Worm (Caenorhabditis elegans) whole organism, mixed stage, embryonic: ENCODE results near the gene F37C12.21.

ENCODE experiments used
- M03D4.4 ChIP-seq: sonication (generic microtip); optimal IDR thresholded peaks from 2 replicates; lab custom pipeline; 2017; ENCODE audit warnings: mild to moderate bottlenecking, missing genetic modification characterization, missing compliant biosample characterization
- bed-3 ChIP-seq: fragments of 200-800 bp; sonication (Bioruptor generic); optimal IDR thresholded peaks from 3 replicates; lab custom pipeline; 2018; ENCODE audit warnings: mild to moderate bottlenecking, missing genetic modification characterization, moderate library complexity, missing compliant biosample characterization
- blmp-1 ChIP-seq: fragments of 150-350 bp; optimal IDR thresholded peaks from 2 replicates; lab custom pipeline; 2014; ENCODE audit warnings: missing biosample characterization, missing genetic modification characterization
- ceh-39 ChIP-seq: fragments of 150-350 bp; optimal IDR thresholded peaks from 2 replicates; lab custom pipeline; 2014; ENCODE audit warnings: missing biosample characterization, missing genetic modification characterization
- ceh-43 ChIP-seq: fragments of 200-800 bp; sonication (Bioruptor generic); optimal IDR thresholded peaks from 2 replicates; lab custom pipeline; 2018; ENCODE audit warnings: mild to moderate bottlenecking, missing genetic modification characterization, moderate library complexity, missing compliant biosample characterization
- ceh-83 ChIP-seq: fragments of 200-800 bp; sonication (Bioruptor generic); optimal IDR thresholded peaks from 2 replicates; lab custom pipeline; 2018; ENCODE audit warnings: mild to moderate bottlenecking, missing genetic modification characterization, missing compliant biosample characterization
- ces-1 ChIP-seq: fragments of 150-350 bp; optimal IDR thresholded peaks from 2 replicates; lab custom pipeline; 2014; ENCODE audit warnings: missing biosample characterization, missing genetic modification reagents, missing genetic modification characterization
- cnd-1 ChIP-seq: fragments of 200-800 bp; sonication (Bioruptor generic); optimal IDR thresholded peaks from 2 replicates; lab custom pipeline; 2018; ENCODE audit warnings: mild to moderate bottlenecking, missing genetic modification characterization, missing compliant biosample characterization
- drap-1 ChIP-seq: fragments of 200-800 bp; sonication (Bioruptor generic); optimal IDR thresholded peaks from 3 replicates; lab custom pipeline; 2018; ENCODE audit warnings: mild to moderate bottlenecking, missing genetic modification characterization, missing compliant biosample characterization
- elt-1 ChIP-seq: sonication (generic microtip); optimal IDR thresholded peaks from 2 replicates; lab custom pipeline; 2017; ENCODE audit warnings: missing genetic modification characterization, mild to moderate bottlenecking, missing compliant biosample characterization, antibody characterized with exemption, moderate library complexity, borderline replicate concordance; ENCODE audit not compliant: insufficient read depth
- elt-3 ChIP-seq: fragments of 150-350 bp; optimal IDR thresholded peaks from 2 replicates; lab custom pipeline; 2014; ENCODE audit warnings: missing biosample characterization, missing genetic modification characterization
- flh-1 ChIP-seq: fragments of 200-800 bp; sonication (Bioruptor generic); optimal IDR thresholded peaks from 2 replicates; lab custom pipeline; 2018; ENCODE audit warnings: mild to moderate bottlenecking, missing genetic modification characterization, moderate library complexity, missing compliant biosample characterization
- ham-2 ChIP-seq: fragments of 200-800 bp; sonication (Bioruptor generic); optimal IDR thresholded peaks from 2 replicates; lab custom pipeline; 2018; ENCODE audit warnings: mild to moderate bottlenecking, missing genetic modification characterization, missing compliant biosample characterization
- lin-13 ChIP-seq: fragments of 150-350 bp; optimal IDR thresholded peaks from 2 replicates; lab custom pipeline; 2014; ENCODE audit warnings: missing biosample characterization, missing genetic modification characterization
- lin-32 ChIP-seq: fragments of 200-800 bp; sonication (Bioruptor generic); optimal IDR thresholded peaks from 2 replicates; lab custom pipeline; 2018; ENCODE audit warnings: mild to moderate bottlenecking, missing genetic modification characterization, missing compliant biosample characterization
- lsy-2 ChIP-seq: fragments of 150-350 bp; optimal IDR thresholded peaks from 2 replicates; lab custom pipeline; 2014; ENCODE audit warnings: missing biosample characterization, missing genetic modification characterization
- mab-5 ChIP-seq: fragments of 150-350 bp; optimal IDR thresholded peaks from 2 replicates; lab custom pipeline; 2014; ENCODE audit warnings: missing biosample characterization, missing genetic modification characterization
- mep-1 ChIP-seq: fragments of 150-350 bp; optimal IDR thresholded peaks from 2 replicates; lab custom pipeline; 2017; ENCODE audit warnings: missing biosample characterization, missing genetic modification reagents, missing genetic modification characterization, inconsistent platforms
- mls-2 ChIP-seq: sonication (generic microtip); optimal IDR thresholded peaks from 2 replicates; lab custom pipeline; 2016; ENCODE audit warnings: mild to moderate bottlenecking, missing genetic modification characterization, moderate library complexity, missing compliant biosample characterization
- nhr-12 ChIP-seq: fragments of 150-350 bp; optimal IDR thresholded peaks from 2 replicates; lab custom pipeline; 2014; ENCODE audit warnings: missing biosample characterization, missing genetic modification characterization
- nhr-237 ChIP-seq: fragments of 150-350 bp; optimal IDR thresholded peaks from 2 replicates; lab custom pipeline; 2014; ENCODE audit warnings: missing biosample characterization, missing genetic modification characterization
- nhr-28 ChIP-seq: fragments of 150-350 bp; optimal IDR thresholded peaks from 2 replicates; lab custom pipeline; 2014; ENCODE audit warnings: missing biosample characterization, missing genetic modification characterization
- nhr-76 ChIP-seq: sonication (generic microtip); optimal IDR thresholded peaks from 2 replicates; lab custom pipeline; 2017; ENCODE audit warnings: missing biosample characterization, missing genetic modification characterization
- pha-4 ChIP-seq: fragments of 150-350 bp; optimal IDR thresholded peaks from 2 replicates; lab custom pipeline; 2018; ENCODE audit warnings: missing biosample characterization, missing genetic modification reagents, missing genetic modification characterization
- sem-2 ChIP-seq: fragments of 200-800 bp; sonication (Bioruptor generic); optimal IDR thresholded peaks from 2 replicates; lab custom pipeline; 2018; ENCODE audit warnings: mild to moderate bottlenecking, missing genetic modification characterization, missing compliant biosample characterization
- snpc-4 ChIP-seq: fragments of 150-350 bp; optimal IDR thresholded peaks from 2 replicates; lab custom pipeline; 2014; ENCODE audit warnings: missing biosample characterization, missing genetic modification characterization
- sptf-1 ChIP-seq: sonication (generic microtip); optimal IDR thresholded peaks from 2 replicates; lab custom pipeline; 2017; ENCODE audit warnings: mild to moderate bottlenecking, missing genetic modification characterization, moderate library complexity, missing compliant biosample characterization
- tbx-8 ChIP-seq: fragments of 200-800 bp; sonication (Bioruptor generic); optimal IDR thresholded peaks from 2 replicates; lab custom pipeline; 2018; ENCODE audit warnings: mild to moderate bottlenecking, missing genetic modification characterization, moderate library complexity, missing compliant biosample characterization
- unc-120 ChIP-seq: sonication (generic microtip); optimal IDR thresholded peaks from 2 replicates; lab custom pipeline; 2017; ENCODE audit warnings: missing genetic modification characterization, missing compliant biosample characterization; ENCODE audit not compliant: poor library complexity, severe bottlenecking
- unc-39 ChIP-seq: fragments of 150-350 bp; optimal IDR thresholded peaks from 2 replicates; lab custom pipeline; 2014; ENCODE audit warnings: missing biosample characterization, missing genetic modification characterization
- unc-62 ChIP-seq: fragments of 150-350 bp; optimal IDR thresholded peaks from 2 replicates; lab custom pipeline; 2014; ENCODE audit warnings: missing biosample characterization, missing genetic modification reagents, missing genetic modification characterization
- zip-8 ChIP-seq: fragments of 150-350 bp; optimal IDR thresholded peaks from 2 replicates; lab custom pipeline; 2014; ENCODE audit warnings: missing biosample characterization, missing genetic modification characterization
- ztf-11 ChIP-seq: fragments of 150-350 bp; optimal IDR thresholded peaks from 2 replicates; lab custom pipeline; 2014; ENCODE audit warnings: missing biosample characterization, missing genetic modification characterization

F37C12.21 gene

ce11 chrIII:7184022-7184421 is 4.1 kb upstream of the F37C12.21 start, which contains the start of gene yju-2:
yju-2 (plus strand) TSS chrIII:7184336.
- peak; percentile 47 for TF ChIP-seq nhr-237
- TF ChIP-seq mab-5 (tag; lab: Kevin White, UChicago) = no peak
- peak; percentile 24 for TF ChIP-seq ceh-39
- TF ChIP-seq ces-1 (GFP tag; lab: Kevin White, UChicago) = peak; percentile 69
- peak; percentile 4 for TF ChIP-seq sptf-1 (tag; lab: Kevin White, UChicago)
- TF ChIP-seq pha-4 (tag; lab: Kevin White, UChicago) = peak; percentile 82
- no peak for TF ChIP-seq nhr-28 (tag; lab: Kevin White, UChicago)
- no peak for TF ChIP-seq unc-39 (tag; lab: Kevin White, UChicago)
- TF ChIP-seq cnd-1 (tag; lab: Kevin White, UChicago) = no peak
- TF ChIP-seq lsy-2 (tag; lab: Kevin White, UChicago) = peak; percentile 70
- TF ChIP-seq nhr-12 (tag; lab: Kevin White, UChicago) = no peak
- no peak for TF ChIP-seq snpc-4
- TF ChIP-seq tbx-8 = no peak
- no peak for TF ChIP-seq sem-2
- TF ChIP-seq elt-1 (tag; lab: Kevin White, UChicago) = no peak
- no peak for TF ChIP-seq flh-1 (GFP tag; lab: Kevin White, UChicago)
- no peak for TF ChIP-seq drap-1
- no peak for TF ChIP-seq ceh-43 (GFP tag; lab: Kevin White, UChicago)
- no peak for TF ChIP-seq elt-3 (tag; lab: Kevin White, UChicago)
- TF ChIP-seq unc-62 (GFP tag; lab: Kevin White, UChicago) = no peak
- no peak for TF ChIP-seq unc-120
- TF ChIP-seq bed-3 = no peak
- no peak for TF ChIP-seq nhr-76 (tag; lab: Kevin White, UChicago)
- TF ChIP-seq, all 35 proteins: peak for 6

ce11 chrIII:7185473-7185872 is 2.7 kb upstream of the F37C12.21 start, which contains the start of gene F37C12.14:
F37C12.14 (minus strand) TSS chrIII:7185573.
- TF ChIP-seq M03D4.4 (tag; lab: Kevin White, UChicago) (no peak), bed-3 (no peak), sptf-1 (tag; lab: Kevin White, UChicago) (no peak), ham-2 (no peak), ceh-83 (no peak), mls-2 (no peak), unc-120 (no peak), flh-1 (GFP tag; lab: Kevin White, UChicago) (no peak), ces-1 (GFP tag; lab: Kevin White, UChicago) (no peak), nhr-76 (tag; lab: Kevin White, UChicago) (no peak), snpc-4 (no peak)

- TF ChIP-seq ceh-39 (peak; percentile 73), pha-4 (tag; lab: Kevin White, UChicago) (peak; percentile 54), lin-13 (tag; lab: Kevin White, UChicago) (peak; percentile 16), ces-1 (GFP tag; lab: Kevin White, UChicago) (peak; percentile 92), mep-1 (tag; lab: Kevin White, UChicago) (peak; percentile 87), unc-120 (peak; percentile 6), nhr-237 (peak; percentile 85), unc-62 (GFP tag; lab: Kevin White, UChicago) (peak; percentile 3), sptf-1 (tag; lab: Kevin White, UChicago) (peak; percentile 26), lsy-2 (tag; lab: Kevin White, UChicago) (peak; percentile 82), lin-32 (GFP tag; lab: Kevin White, UChicago) (no peak), snpc-4 (no peak), drap-1 (no peak)
Observed at ce11 chrIII:7189581-7190128, 1.5 kb downstream of the F37C12.21 start, which contains the start of gene rps-21. rps-21 (minus strand) TSS chrIII:7189631.

ce11 chrIII:7192942-7193665 is 4.9 kb downstream of the F37C12.21 start, which contains the start of gene mec-14:
mec-14 (minus strand) TSS chrIII:7192992.
- no peak for TF ChIP-seq mls-2
- TF ChIP-seq, all 35 proteins: peak for 0

- TF ChIP-seq lin-13 (tag; lab: Kevin White, UChicago) = no peak
- TF ChIP-seq lin-32 (GFP tag; lab: Kevin White, UChicago) = no peak
- TF ChIP-seq ztf-11 (tag; lab: Kevin White, UChicago) = no peak
- no peak for TF ChIP-seq ham-2
- TF ChIP-seq blmp-1 (tag; lab: Kevin White, UChicago) = no peak
- no peak for TF ChIP-seq nhr-12 (tag; lab: Kevin White, UChicago)
- TF ChIP-seq flh-1 (GFP tag; lab: Kevin White, UChicago) = no peak
- TF ChIP-seq nhr-237 = no peak
- no peak for TF ChIP-seq unc-120
- TF ChIP-seq ces-1 (GFP tag; lab: Kevin White, UChicago) = no peak
- TF ChIP-seq elt-1 (tag; lab: Kevin White, UChicago) = no peak
- TF ChIP-seq mab-5 (tag; lab: Kevin White, UChicago) = no peak
- no peak for TF ChIP-seq M03D4.4 (tag; lab: Kevin White, UChicago)
- TF ChIP-seq zip-8 (tag; lab: Kevin White, UChicago) = no peak
- no peak for TF ChIP-seq snpc-4
- no peak for TF ChIP-seq nhr-76 (tag; lab: Kevin White, UChicago)
Observed at ce11 chrIII:7195325-7195724, 7.2 kb downstream of the F37C12.21 start, which contains the start of gene F37C12.18. F37C12.18 (minus strand) TSS chrIII:7195425.
